Worm (Caenorhabditis elegans) whole organism, late embryonic: ENCODE results near the gene kgb-1.

Experiments
- C08G9.2 ChIP-seq: sonication (generic microtip); optimal IDR thresholded peaks from 2 replicates; lab custom pipeline; 2016; ENCODE audit warnings: mild to moderate bottlenecking, missing genetic modification characterization, moderate library complexity, missing compliant biosample characterization
- C38D4.7 ChIP-seq: fragments of 200-800 bp; sonication (Bioruptor generic); optimal IDR thresholded peaks from 2 replicates; lab custom pipeline; 2018; ENCODE audit warnings: mild to moderate bottlenecking, missing genetic modification characterization, moderate library complexity, missing compliant biosample characterization
- K02D7.2 ChIP-seq: sonication (generic microtip); optimal IDR thresholded peaks from 2 replicates; lab custom pipeline; 2017; ENCODE audit warnings: mild to moderate bottlenecking, missing genetic modification characterization, missing compliant biosample characterization
- K09A11.1 ChIP-seq: sonication (generic microtip); optimal IDR thresholded peaks from 2 replicates; lab custom pipeline; 2017; ENCODE audit warnings: antibody characterized with exemption, mild to moderate bottlenecking, missing genetic modification characterization, missing compliant biosample characterization; ENCODE audit not compliant: insufficient read depth
- T23F11.4 ChIP-seq: fragments of 200-800 bp; sonication (Bioruptor generic); optimal IDR thresholded peaks from 2 replicates; lab custom pipeline; 2018; ENCODE audit warnings: mild to moderate bottlenecking, missing genetic modification characterization, missing compliant biosample characterization
- Y22D7AL.16 ChIP-seq: sonication (generic microtip); optimal IDR thresholded peaks from 2 replicates; lab custom pipeline; 2016; ENCODE audit warnings: missing genetic modification characterization, missing compliant biosample characterization
- ama-1 ChIP-seq: fragments of 150-350 bp; optimal IDR thresholded peaks from 2 replicates; lab custom pipeline; 2014
- ceh-14 ChIP-seq: sonication (generic microtip); optimal IDR thresholded peaks from 2 replicates; lab custom pipeline; 2016; ENCODE audit warnings: missing genotype, missing genetic modification characterization, missing compliant biosample characterization
- ceh-19 ChIP-seq: fragments of 200-800 bp; sonication (Bioruptor generic); optimal IDR thresholded peaks from 2 replicates; lab custom pipeline; 2018; ENCODE audit warnings: mild to moderate bottlenecking, missing genetic modification characterization, missing compliant biosample characterization
- ceh-2 ChIP-seq: sonication (generic microtip); optimal IDR thresholded peaks from 2 replicates; lab custom pipeline; 2016; ENCODE audit warnings: missing genotype, missing genetic modification characterization, missing compliant biosample characterization
- ceh-22 ChIP-seq: sonication (generic microtip); optimal IDR thresholded peaks from 2 replicates; lab custom pipeline; 2017; ENCODE audit warnings: missing biosample characterization, missing genetic modification characterization
- ceh-24 ChIP-seq: sonication (generic microtip); optimal IDR thresholded peaks from 2 replicates; lab custom pipeline; 2016; ENCODE audit warnings: mild to moderate bottlenecking, missing genetic modification characterization, missing compliant biosample characterization
- ceh-30 ChIP-seq: fragments of 150-350 bp; optimal IDR thresholded peaks from 2 replicates; lab custom pipeline; 2014; ENCODE audit warnings: missing biosample characterization, missing genetic modification characterization
- ceh-31 ChIP-seq: sonication (generic microtip); optimal IDR thresholded peaks from 2 replicates; lab custom pipeline; 2016; ENCODE audit warnings: missing genetic modification characterization, missing compliant biosample characterization
- ceh-34 ChIP-seq: sonication (generic microtip); optimal IDR thresholded peaks from 2 replicates; lab custom pipeline; 2016; ENCODE audit warnings: mild to moderate bottlenecking, missing genetic modification characterization, missing compliant biosample characterization
- ceh-45 ChIP-seq: fragments of 200-800 bp; sonication (Bioruptor generic); IDR thresholded peaks from 2 replicates; pipeline ENCODE4 v1.3.6; 2022; ENCODE audit warnings: missing genetic modification reagents, missing genetic modification characterization, missing compliant biosample characterization
- ceh-48 ChIP-seq: sonication (generic microtip); optimal IDR thresholded peaks from 2 replicates; lab custom pipeline; 2016; ENCODE audit warnings: missing genetic modification characterization, inconsistent platforms, missing compliant biosample characterization
- ceh-6 ChIP-seq: fragments of 200-800 bp; sonication (Bioruptor generic); optimal IDR thresholded peaks from 2 replicates; lab custom pipeline; 2018; ENCODE audit warnings: mild to moderate bottlenecking, missing genetic modification characterization, missing compliant biosample characterization
- ceh-9 ChIP-seq: sonication (generic microtip); optimal IDR thresholded peaks from 2 replicates; lab custom pipeline; 2016; ENCODE audit warnings: mild to moderate bottlenecking, missing genetic modification characterization, inconsistent platforms, missing compliant biosample characterization
- dmd-4 ChIP-seq: sonication (generic microtip); optimal IDR thresholded peaks from 2 replicates; lab custom pipeline; 2016; ENCODE audit warnings: borderline replicate concordance, missing genetic modification characterization, missing compliant biosample characterization
- dve-1 ChIP-seq: sonication (generic microtip); optimal IDR thresholded peaks from 2 replicates; lab custom pipeline; 2017; ENCODE audit warnings: antibody characterized with exemption, mild to moderate bottlenecking, missing genetic modification characterization, missing compliant biosample characterization
- elt-2 ChIP-seq: sonication (generic microtip); optimal IDR thresholded peaks from 2 replicates; lab custom pipeline; 2016; ENCODE audit warnings: missing genetic modification reagents, missing genetic modification characterization, missing compliant biosample characterization
- ets-4 ChIP-seq: sonication (generic microtip); optimal IDR thresholded peaks from 2 replicates; lab custom pipeline; 2016; ENCODE audit warnings: missing genetic modification characterization, missing compliant biosample characterization
- eyg-1 ChIP-seq: sonication (generic microtip); optimal IDR thresholded peaks from 2 replicates; lab custom pipeline; 2016; ENCODE audit warnings: missing genotype, missing genetic modification characterization, missing compliant biosample characterization
- fax-1 ChIP-seq: sonication (generic microtip); optimal IDR thresholded peaks from 2 replicates; lab custom pipeline; 2016; ENCODE audit warnings: missing genotype, missing genetic modification characterization, missing compliant biosample characterization
- gmeb-2 ChIP-seq: sonication (generic microtip); optimal IDR thresholded peaks from 2 replicates; lab custom pipeline; 2016; ENCODE audit warnings: missing genetic modification characterization, inconsistent platforms, missing compliant biosample characterization
- hlh-13 ChIP-seq: fragments of 200-800 bp; sonication (Bioruptor generic); optimal IDR thresholded peaks from 2 replicates; lab custom pipeline; 2018; ENCODE audit warnings: mild to moderate bottlenecking, missing genetic modification characterization, missing compliant biosample characterization
- hlh-15 ChIP-seq: sonication (generic microtip); optimal IDR thresholded peaks from 2 replicates; lab custom pipeline; 2016; ENCODE audit warnings: missing genetic modification characterization, missing compliant biosample characterization
- hlh-30 ChIP-seq: sonication (generic microtip); optimal IDR thresholded peaks from 2 replicates; lab custom pipeline; 2017; ENCODE audit warnings: antibody characterized with exemption, missing genetic modification characterization, missing compliant biosample characterization; ENCODE audit not compliant: insufficient read depth
- mec-3 ChIP-seq: sonication (generic microtip); optimal IDR thresholded peaks from 2 replicates; lab custom pipeline; 2016; ENCODE audit warnings: borderline replicate concordance, missing genetic modification characterization, missing compliant biosample characterization
- nfya-1 ChIP-seq: sonication (generic microtip); optimal IDR thresholded peaks from 2 replicates; lab custom pipeline; 2017; ENCODE audit warnings: missing genetic modification characterization, mild to moderate bottlenecking, missing compliant biosample characterization, antibody characterized with exemption, moderate library complexity
- nhr-11 ChIP-seq: fragments of 150-350 bp; optimal IDR thresholded peaks from 2 replicates; lab custom pipeline; 2014; ENCODE audit warnings: missing biosample characterization, missing genetic modification characterization
- npax-4 ChIP-seq: sonication (generic microtip); optimal IDR thresholded peaks from 2 replicates; lab custom pipeline; 2016; ENCODE audit warnings: missing genetic modification characterization, missing compliant biosample characterization
- pax-1 ChIP-seq: fragments of 150-350 bp; optimal IDR thresholded peaks from 2 replicates; lab custom pipeline; 2014; ENCODE audit warnings: missing biosample characterization, missing genetic modification characterization
- pha-4 ChIP-seq: fragments of 150-350 bp; optimal IDR thresholded peaks from 2 replicates; lab custom pipeline; 2018; ENCODE audit warnings: missing biosample characterization, missing genetic modification reagents, missing genetic modification characterization
- pqm-1 ChIP-seq: sonication (generic microtip); optimal IDR thresholded peaks from 2 replicates; lab custom pipeline; 2016; ENCODE audit warnings: missing genetic modification characterization, missing compliant biosample characterization
- pros-1 ChIP-seq: fragments of 150-350 bp; optimal IDR thresholded peaks from 2 replicates; lab custom pipeline; 2014; ENCODE audit warnings: missing biosample characterization, missing genetic modification reagents, missing genetic modification characterization
- ref-2 ChIP-seq: sonication (generic microtip); optimal IDR thresholded peaks from 2 replicates; lab custom pipeline; 2016; ENCODE audit warnings: missing genetic modification characterization, missing compliant biosample characterization
- sox-4 ChIP-seq: sonication (generic microtip); optimal IDR thresholded peaks from 2 replicates; lab custom pipeline; 2017; ENCODE audit warnings: mild to moderate bottlenecking, missing genetic modification characterization, inconsistent platforms, missing compliant biosample characterization
- syd-9 ChIP-seq: sonication (generic microtip); optimal IDR thresholded peaks from 2 replicates; lab custom pipeline; 2016; ENCODE audit warnings: mild to moderate bottlenecking, missing genetic modification characterization, moderate library complexity, missing compliant biosample characterization
- tbx-7 ChIP-seq: sonication (generic microtip); optimal IDR thresholded peaks from 2 replicates; lab custom pipeline; 2016; ENCODE audit warnings: missing genotype, missing genetic modification characterization, missing compliant biosample characterization
- unc-3 ChIP-seq, 2 experiments: fragments of 200-800 bp in 1 of 2; sonication (Bioruptor generic) in 1 of 2; sonication (generic microtip) in 1 of 2; conservative IDR thresholded peaks in 1 of 2; optimal IDR thresholded peaks in 1 of 2; 2 replicates each; pipeline versions ENCODE4 v1.3.6 to Lab custom; 2016 to 2022; ENCODE audit warnings: missing compliant biosample characterization in 2 of 2, missing genetic modification characterization in 2 of 2, missing genetic modification reagents in 1 of 2
- unc-42 ChIP-seq: sonication (generic microtip); optimal IDR thresholded peaks from 2 replicates; lab custom pipeline; 2016; ENCODE audit warnings: missing genotype, missing genetic modification characterization, missing compliant biosample characterization
- unc-55 ChIP-seq: sonication (generic microtip); optimal IDR thresholded peaks from 2 replicates; lab custom pipeline; 2017; ENCODE audit warnings: missing biosample characterization, missing genetic modification reagents, missing genetic modification characterization
- zip-5 ChIP-seq: sonication (generic microtip); optimal IDR thresholded peaks from 2 replicates; lab custom pipeline; 2016; ENCODE audit warnings: missing genetic modification characterization, missing compliant biosample characterization

Gene kgb-1

DNA sequence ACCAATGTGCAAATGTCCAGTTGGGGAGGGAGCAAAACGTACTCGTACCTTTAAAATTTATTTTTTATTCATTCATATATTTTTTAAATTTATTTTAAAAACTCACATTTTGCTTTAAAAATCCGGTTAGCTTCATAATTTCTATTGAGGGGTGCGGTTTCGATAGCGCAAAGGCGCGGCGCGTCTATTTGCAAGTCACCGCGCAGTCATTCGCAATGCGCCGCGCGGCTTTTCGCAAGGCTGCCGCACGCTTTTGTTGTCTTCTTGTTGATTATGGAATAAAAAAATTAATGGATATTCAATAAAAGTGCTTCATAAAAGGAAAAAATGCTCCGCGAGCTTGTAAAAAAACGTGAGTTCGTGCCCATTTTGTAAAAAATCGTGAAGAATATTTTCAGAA, 19.6 kb downstream of the kgb-1 start, which contains the start of the genes ears-2 and uncp-18 (continued):
- TF ChIP-seq pros-1 (tag; lab: Kevin White, UChicago) (no peak), npax-4 (tag; lab: Kevin White, UChicago) (peak; percentile 96), C08G9.2 (peak; percentile 97), ceh-19 (GFP tag; lab: Kevin White, UChicago) (peak; percentile 98), ceh-9 (tag; lab: Kevin White, UChicago) (peak; percentile 68), gmeb-2 (tag; lab: Kevin White, UChicago) (peak; percentile 97), eyg-1 (tag; lab: Kevin White, UChicago) (peak; percentile 98), fax-1 (tag; lab: Kevin White, UChicago) (peak; percentile 99), ceh-6 (peak; percentile 91), hlh-30 (tag; lab: Kevin White, UChicago) (peak; percentile 39), ceh-45 (GFP tag; lab: Robert Waterston, UW) (peak; percentile 98), pax-1 (tag; lab: Kevin White, UChicago) (peak; percentile 58), mec-3 (tag; lab: Kevin White, UChicago) (peak; percentile 93), T23F11.4 (GFP tag; lab: Kevin White, UChicago) (peak; percentile 95), ceh-22 (peak; percentile 69), hlh-13 (GFP tag; lab: Kevin White, UChicago) (peak; percentile 97), ceh-31 (tag; lab: Kevin White, UChicago) (peak; percentile 100), dve-1 (tag; lab: Kevin White, UChicago) (peak; percentile 58), unc-55 (GFP tag; lab: Kevin White, UChicago) (no peak), ceh-34 (tag; lab: Kevin White, UChicago) (peak; percentile 99), ceh-2 (tag; lab: Kevin White, UChicago) (peak; percentile 99), Y22D7AL.16 (tag; lab: Kevin White, UChicago) (peak; percentile 97), ets-4 (tag; lab: Kevin White, UChicago) (peak; percentile 98), syd-9 (tag; lab: Kevin White, UChicago) (peak; percentile 93), hlh-15 (tag; lab: Kevin White, UChicago) (peak; percentile 99), ceh-30 (peak; percentile 69), K09A11.1 (tag; lab: Kevin White, UChicago) (peak; percentile 97), sox-4 (tag; lab: Kevin White, UChicago) (peak; percentile 98), zip-5 (tag; lab: Kevin White, UChicago) (peak; percentile 97), ama-1 (lab: Kevin White, UChicago) (no peak), elt-2 (peak; percentile 100), nhr-11 (peak; percentile 2), unc-3 (GFP tag; conservative IDR thresholded peaks at IDR 0.05; lab: Robert Waterston, UW) (peak; percentile 93), unc-3 (tag; optimal IDR thresholded peaks at IDR 0.05; lab: Kevin White, UChicago) (peak; percentile 97), ceh-24 (tag; lab: Kevin White, UChicago) (peak; percentile 95)

DNA sequence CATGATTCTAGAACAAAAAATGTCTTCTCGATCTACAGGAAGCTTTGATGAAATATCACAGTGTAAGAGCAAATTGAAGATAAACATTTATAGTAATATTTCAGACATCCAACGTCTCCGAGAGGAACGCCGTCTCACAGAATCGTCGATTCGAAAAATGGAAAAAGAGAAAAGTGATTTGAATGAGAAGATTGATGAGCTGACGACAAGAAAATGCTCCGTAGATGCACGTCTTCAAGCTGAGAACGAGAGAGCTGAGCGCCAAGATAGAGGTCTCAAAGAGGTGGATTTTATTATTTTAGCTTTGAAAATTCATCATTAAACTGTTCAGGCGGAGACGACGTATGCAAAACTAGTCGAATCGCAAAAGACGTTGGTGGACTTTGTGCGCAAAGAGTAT, 21.8 kb downstream of the kgb-1 start, which contains the start of gene ssna-1:
TSS of gene ssna-1 (plus strand) at position 12 of the 400 bp plus-strand sequence.
- TF ChIP-seq elt-2 (no peak), K02D7.2 (tag; lab: Kevin White, UChicago) (no peak), Y22D7AL.16 (tag; lab: Kevin White, UChicago) (no peak), ceh-14 (tag; lab: Kevin White, UChicago) (no peak), K09A11.1 (tag; lab: Kevin White, UChicago) (no peak), unc-3 (GFP tag; conservative IDR thresholded peaks at IDR 0.05; lab: Robert Waterston, UW) (no peak), unc-3 (tag; optimal IDR thresholded peaks at IDR 0.05; lab: Kevin White, UChicago) (no peak), eyg-1 (tag; lab: Kevin White, UChicago) (no peak), ref-2 (tag; lab: Kevin White, UChicago) (no peak), C38D4.7 (GFP tag; lab: Kevin White, UChicago) (no peak), ceh-48 (tag; lab: Kevin White, UChicago) (no peak), dmd-4 (tag; lab: Kevin White, UChicago) (no peak), mec-3 (tag; lab: Kevin White, UChicago) (no peak), pha-4 (tag; lab: Kevin White, UChicago) (no peak), unc-42 (no peak), ceh-30 (no peak), syd-9 (tag; lab: Kevin White, UChicago) (no peak), dve-1 (tag; lab: Kevin White, UChicago) (no peak), tbx-7 (tag; lab: Kevin White, UChicago) (no peak), pqm-1 (tag; lab: Kevin White, UChicago) (no peak), nfya-1 (tag; lab: Kevin White, UChicago) (no peak)
